Fruit fly (Drosophila melanogaster): ENCODE data around the gene Acn.

Acn gene

DNA sequence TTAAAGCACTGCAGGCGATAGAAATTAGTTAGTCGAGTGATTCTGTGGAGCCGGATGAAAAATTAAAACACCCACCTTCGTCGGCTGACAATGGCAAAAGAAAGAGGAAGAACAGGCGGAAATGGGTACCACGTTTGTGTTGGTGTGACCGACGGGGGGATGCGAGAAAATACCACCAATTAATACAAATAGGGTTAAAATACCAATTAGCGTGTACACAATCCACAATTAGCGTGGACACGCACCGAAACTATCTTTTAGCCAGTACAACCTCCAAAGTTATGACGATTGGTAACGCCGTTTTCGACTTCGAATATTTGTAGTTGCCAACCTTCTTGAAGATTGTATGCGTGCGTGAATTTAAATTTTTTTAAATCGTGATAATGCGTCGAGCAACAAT is 36.0 kb upstream of the Acn start, which contains the start of gene RpL30 (continued):
- TF ChIP-seq CG6854 (GFP tag; optimal IDR thresholded peaks at IDR 0.05) (peak; percentile 98), CG3032 (tag; optimal IDR thresholded peaks at IDR 0.05) (peak; percentile 63), Blimp-1 (GFP tag; optimal IDR thresholded peaks at IDR 0.05) (peak; percentile 54), OdsH (GFP tag; optimal IDR thresholded peaks at IDR 0.05) (peak; percentile 62), CG10669 (GFP tag; optimal IDR thresholded peaks at IDR 0.05) (peak; percentile 48), net (GFP tag; optimal IDR thresholded peaks at IDR 0.05) (peak; percentile 90), Hr4 (GFP tag; optimal IDR thresholded peaks at IDR 0.05) (peak; percentile 26), Smox (GFP tag; optimal IDR thresholded peaks at IDR 0.05) (peak; percentile 62), CG32006 (GFP tag; optimal IDR thresholded peaks at IDR 0.05) (peak; percentile 37), CG1621 (tag; optimal IDR thresholded peaks at IDR 0.05) (peak; percentile 78), ss (GFP tag; optimal IDR thresholded peaks at IDR 0.05) (peak; percentile 88 to 89), acj6 (GFP tag; optimal IDR thresholded peaks at IDR 0.05) (peak; percentile 48), pdm3 (GFP tag; optimal IDR thresholded peaks at IDR 0.05) (peak; percentile 70), esn (GFP tag; optimal IDR thresholded peaks at IDR 0.05) (peak; percentile 87), CG34406 (GFP tag; optimal IDR thresholded peaks at IDR 0.05) (peak; percentile 81), Hr38 (GFP tag; optimal IDR thresholded peaks at IDR 0.05) (no peak), Met (GFP tag; optimal IDR thresholded peaks at IDR 0.05) (peak; percentile 85), Sox102F (GFP tag; optimal IDR thresholded peaks at IDR 0.05) (peak; percentile 86), Eip78C (GFP tag) (peak; percentile 93), Hr39 (GFP tag; optimal IDR thresholded peaks at IDR 0.05) (peak; percentile 65), CG15336 (GFP tag; IDR thresholded peaks at IDR 0.05) (peak; percentile 70), Gug (GFP tag; IDR thresholded peaks at IDR 0.05) (no peak), CG8632 (GFP tag; optimal IDR thresholded peaks at IDR 0.05) (peak; percentile 61), Eip93F (GFP tag; optimal IDR thresholded peaks at IDR 0.05) (no peak), CG11762 (GFP tag; optimal IDR thresholded peaks at IDR 0.05; ENCODE audit: insufficient read depth) (peak; percentile 52), salr (GFP tag; optimal IDR thresholded peaks at IDR 0.05) (peak in 1 of 2 experiments; percentile 84), CG6163 (GFP tag; IDR thresholded peaks at IDR 0.05) (peak; percentile 91), achi (GFP tag; optimal IDR thresholded peaks at IDR 0.05) (peak; percentile 80), CG11294 (GFP tag; IDR thresholded peaks at IDR 0.05) (peak; percentile 56), vri (GFP tag; optimal IDR thresholded peaks at IDR 0.05) (peak; percentile 83), dac (GFP tag; optimal IDR thresholded peaks at IDR 0.05) (peak; percentile 60)

DNA sequence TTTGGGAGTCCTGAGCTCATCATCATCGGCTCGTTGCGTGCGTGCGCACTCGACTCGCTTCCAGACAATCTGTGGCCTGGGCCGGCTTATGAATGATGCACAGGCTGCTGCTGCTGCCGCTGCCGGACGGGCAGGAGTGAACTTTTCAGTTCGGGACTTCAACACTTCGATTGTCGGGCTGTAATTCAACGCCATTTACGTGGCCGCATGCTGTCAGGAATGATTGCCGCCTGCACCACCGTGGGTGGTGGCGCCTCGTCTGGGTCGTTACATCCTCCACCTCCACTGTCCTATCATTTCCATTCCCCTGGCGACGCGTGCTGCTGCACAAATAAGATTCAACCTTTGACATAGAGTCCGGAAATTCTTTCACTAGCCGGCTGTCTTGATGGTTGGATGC is 35.1 kb upstream of the Acn start:
- TF ChIP-seq CG11902 (GFP tag; optimal IDR thresholded peaks at IDR 0.05) (no peak), CG6808 (GFP tag; optimal IDR thresholded peaks at IDR 0.05) (no peak), CG6276 (GFP tag; optimal IDR thresholded peaks at IDR 0.05) (no peak), Eip75B (GFP tag; optimal IDR thresholded peaks at IDR 0.05) (no peak)

DNA sequence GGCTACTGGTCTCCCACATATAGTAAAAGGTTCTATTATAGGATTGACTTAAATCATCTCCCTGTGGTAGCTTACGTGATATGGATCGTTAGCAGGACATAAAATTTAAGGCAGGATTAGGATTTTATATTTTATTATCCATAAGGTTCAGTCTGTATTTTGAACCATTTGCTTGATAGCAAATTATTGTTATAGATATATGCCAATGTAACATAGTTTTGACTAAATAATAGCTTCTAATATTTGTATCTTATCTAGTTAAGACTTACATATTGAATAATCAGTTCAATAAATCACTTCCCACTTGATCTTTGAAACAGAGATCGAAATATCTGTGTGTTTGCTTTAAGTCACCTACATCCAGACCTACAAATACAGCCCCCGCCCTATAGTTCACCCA is 34.6 kb upstream of the Acn start, which contains the start of gene robl37BC:
robl37BC (plus strand) TSS at position 301 of the 400 bp plus-strand sequence.
- TF ChIP-seq CG15336 (GFP tag; IDR thresholded peaks at IDR 0.05) (no peak), cyc (GFP tag; optimal IDR thresholded peaks at IDR 0.05) (no peak), Smox (GFP tag; optimal IDR thresholded peaks at IDR 0.05) (no peak), Eip78C (GFP tag) (no peak), Eip93F (GFP tag; optimal IDR thresholded peaks at IDR 0.05) (no peak), pdm3 (GFP tag; optimal IDR thresholded peaks at IDR 0.05) (no peak), Gug (GFP tag; IDR thresholded peaks at IDR 0.05) (no peak), CG10669 (GFP tag; optimal IDR thresholded peaks at IDR 0.05) (no peak), CG8119 (GFP tag; IDR thresholded peaks at IDR 0.05) (no peak), CG4318 (GFP tag; optimal IDR thresholded peaks at IDR 0.05) (no peak), eg (GFP tag; IDR thresholded peaks at IDR 0.05) (no peak), Eip75B (GFP tag; optimal IDR thresholded peaks at IDR 0.05) (no peak), Sox15 (GFP tag; optimal IDR thresholded peaks at IDR 0.05) (no peak), CG7368 (GFP tag; optimal IDR thresholded peaks at IDR 0.05) (no peak), Sox102F (GFP tag; optimal IDR thresholded peaks at IDR 0.05) (no peak)
